Fruit fly (Drosophila melanogaster): ENCODE data around the gene Ype.

The Ype gene

DNA sequence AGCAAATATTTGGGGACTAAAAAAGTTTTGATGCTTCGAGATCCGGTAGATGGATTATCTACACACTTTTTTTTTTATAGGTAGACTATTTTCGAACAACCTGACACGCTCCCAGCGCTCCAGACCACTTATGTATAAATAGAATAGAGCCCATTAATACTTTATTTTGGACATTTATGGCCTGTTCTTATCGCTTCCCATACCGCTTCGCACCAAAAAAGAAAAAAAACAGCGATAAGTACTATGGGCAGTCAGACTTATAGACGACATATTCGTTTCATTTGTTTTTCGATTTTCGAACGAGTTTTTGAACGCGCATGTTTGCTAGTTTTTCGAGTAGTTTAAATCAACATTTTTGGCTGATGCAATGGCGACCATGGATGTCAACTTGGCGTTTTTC, 10.4 kb upstream of the Ype start:
- no peak for TF ChIP-seq h (optimal IDR thresholded peaks at IDR 0.05)
- TF ChIP-seq insv (optimal IDR thresholded peaks at IDR 0.05): no peak
- TF ChIP-seq Sin3A (optimal IDR thresholded peaks at IDR 0.05): no peak
- TF ChIP-seq Myc (optimal IDR thresholded peaks at IDR 0.05): no peak
- no peak for TF ChIP-seq ttk (optimal IDR thresholded peaks at IDR 0.05)
- no peak for TF ChIP-seq psq (optimal IDR thresholded peaks at IDR 0.05)

DNA sequence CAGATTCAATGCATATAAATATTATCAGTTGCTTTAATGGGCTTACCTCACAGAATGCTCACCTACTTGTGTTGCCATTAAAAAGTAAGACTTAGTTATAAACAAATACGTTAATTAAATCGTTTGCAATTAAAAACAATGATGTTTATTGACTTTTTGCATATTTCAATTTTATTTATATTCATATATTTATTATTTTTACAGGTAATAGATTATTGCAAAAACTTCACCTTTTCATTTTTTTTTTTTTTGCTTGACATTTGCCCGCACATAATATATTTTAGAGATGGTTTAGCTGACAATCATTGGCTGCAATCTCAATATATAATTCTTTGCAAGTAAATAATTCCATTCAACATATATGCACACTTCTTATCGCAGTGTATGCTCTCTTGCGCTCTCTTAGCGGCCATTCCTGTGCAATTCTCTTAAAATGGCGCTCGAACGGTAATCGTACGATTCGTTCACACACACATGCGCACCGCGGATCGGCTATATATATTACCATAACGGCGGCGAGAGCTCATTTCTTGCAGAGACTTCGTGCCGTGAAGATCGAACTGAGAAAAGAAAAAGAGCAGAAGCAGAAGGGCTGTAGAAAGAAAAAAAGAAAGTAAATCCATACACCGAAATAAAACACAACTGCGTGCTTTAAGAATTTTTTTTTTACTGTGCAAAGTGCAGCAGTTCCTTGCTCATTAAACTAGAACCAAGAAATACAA, 9.3 kb upstream of the Ype start, which contains the start of gene Bcat:
Bcat (plus strand) TSS at position 522 of the 722 bp plus-strand sequence.
- TF ChIP-seq ttk (optimal IDR thresholded peaks at IDR 0.05) (no peak), insv (optimal IDR thresholded peaks at IDR 0.05) (no peak), h (optimal IDR thresholded peaks at IDR 0.05) (no peak), Myc (optimal IDR thresholded peaks at IDR 0.05) (no peak), psq (optimal IDR thresholded peaks at IDR 0.05) (no peak), Sin3A (optimal IDR thresholded peaks at IDR 0.05) (no peak)

DNA sequence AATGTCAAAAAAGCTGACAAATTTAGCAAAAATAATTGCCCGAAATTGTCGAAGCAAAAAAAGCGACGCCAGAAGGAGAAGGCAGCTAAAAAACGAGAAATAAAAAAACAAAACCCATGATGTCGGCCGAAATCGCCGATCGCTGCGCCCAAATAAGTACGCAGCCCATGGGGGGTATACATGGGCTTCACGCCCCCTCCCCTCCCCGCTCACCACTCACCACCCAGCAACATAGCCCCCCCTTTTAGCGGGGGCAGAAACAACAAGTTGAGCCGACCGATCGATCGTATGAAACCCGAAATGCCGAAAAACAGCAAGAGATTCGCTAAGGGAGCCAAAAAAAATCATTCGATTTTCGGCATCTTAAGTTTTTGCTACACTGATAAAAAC, 8.8 kb upstream of the Ype start:
- TF ChIP-seq ttk (optimal IDR thresholded peaks at IDR 0.05) (no peak), h (optimal IDR thresholded peaks at IDR 0.05) (no peak), Sin3A (optimal IDR thresholded peaks at IDR 0.05) (no peak), psq (optimal IDR thresholded peaks at IDR 0.05) (no peak), Myc (optimal IDR thresholded peaks at IDR 0.05) (no peak), insv (optimal IDR thresholded peaks at IDR 0.05) (no peak)

DNA sequence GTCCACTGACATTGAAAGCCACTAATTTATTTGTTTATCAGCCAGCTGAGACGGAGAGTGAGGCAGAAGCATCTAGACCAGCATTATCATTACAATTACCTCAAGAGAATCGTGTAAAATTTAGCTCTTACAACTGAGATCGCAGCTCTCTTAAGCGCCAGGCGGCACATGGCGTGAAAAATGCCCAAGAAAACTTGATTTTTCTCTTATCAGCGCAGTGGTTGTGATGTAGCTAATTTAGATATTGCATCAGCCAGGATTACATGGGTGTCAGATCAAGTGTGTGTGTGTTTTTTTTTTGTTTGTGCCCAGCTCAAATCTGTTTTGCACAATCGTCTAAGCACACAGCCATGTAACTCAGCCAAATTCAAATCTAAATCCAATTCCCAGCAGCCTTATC, 7.8 kb upstream of the Ype start:
- no peak for TF ChIP-seq ttk (optimal IDR thresholded peaks at IDR 0.05)
- TF ChIP-seq Myc (optimal IDR thresholded peaks at IDR 0.05): no peak
- TF ChIP-seq psq (optimal IDR thresholded peaks at IDR 0.05): no peak
- no peak for TF ChIP-seq h (optimal IDR thresholded peaks at IDR 0.05)
- TF ChIP-seq Sin3A (optimal IDR thresholded peaks at IDR 0.05): no peak
- TF ChIP-seq insv (optimal IDR thresholded peaks at IDR 0.05): no peak

DNA sequence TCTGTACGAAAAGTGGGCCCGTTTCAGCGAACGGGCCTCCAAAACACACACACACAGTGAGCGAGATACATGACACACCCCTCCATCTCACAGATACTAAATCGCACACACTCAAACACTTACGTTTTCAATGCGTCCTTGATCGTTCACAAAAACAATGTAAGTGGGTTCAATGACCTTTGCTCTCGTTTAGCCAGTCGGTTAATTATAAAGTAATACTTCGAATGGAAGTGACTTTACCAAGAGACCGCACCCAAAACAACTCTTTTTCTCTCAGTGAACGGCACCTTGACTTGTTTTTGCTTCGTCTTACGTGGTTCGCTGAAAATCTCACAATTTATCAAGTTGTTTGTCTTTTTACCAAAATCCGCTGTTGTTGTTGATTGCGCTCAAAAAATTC, 7.1 kb upstream of the Ype start:
- TF ChIP-seq Myc (optimal IDR thresholded peaks at IDR 0.05): no peak
- TF ChIP-seq h (optimal IDR thresholded peaks at IDR 0.05): no peak
- no peak for TF ChIP-seq psq (optimal IDR thresholded peaks at IDR 0.05)
- TF ChIP-seq ttk (optimal IDR thresholded peaks at IDR 0.05): no peak

DNA sequence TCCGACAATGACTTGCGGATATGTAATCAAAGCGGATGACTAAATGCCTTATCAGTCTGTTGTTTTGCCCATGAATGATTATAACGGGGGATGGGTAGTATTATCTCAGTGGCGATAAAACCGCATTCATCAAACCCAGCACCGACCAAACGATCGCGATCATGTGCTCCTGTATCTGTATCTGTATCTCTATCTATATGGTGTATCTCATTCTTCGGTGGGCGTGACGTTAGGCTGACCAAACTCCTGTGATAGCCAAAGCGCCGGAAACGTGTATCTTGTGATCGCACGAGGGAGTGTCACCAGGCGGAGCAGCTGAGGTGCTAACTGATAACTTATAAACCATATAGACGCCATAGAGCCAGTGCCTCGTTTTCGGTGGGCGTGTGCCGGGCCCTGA, 5.5 kb upstream of the Ype start:
- TF ChIP-seq psq (optimal IDR thresholded peaks at IDR 0.05) (no peak), insv (optimal IDR thresholded peaks at IDR 0.05) (no peak), h (optimal IDR thresholded peaks at IDR 0.05) (no peak)

DNA sequence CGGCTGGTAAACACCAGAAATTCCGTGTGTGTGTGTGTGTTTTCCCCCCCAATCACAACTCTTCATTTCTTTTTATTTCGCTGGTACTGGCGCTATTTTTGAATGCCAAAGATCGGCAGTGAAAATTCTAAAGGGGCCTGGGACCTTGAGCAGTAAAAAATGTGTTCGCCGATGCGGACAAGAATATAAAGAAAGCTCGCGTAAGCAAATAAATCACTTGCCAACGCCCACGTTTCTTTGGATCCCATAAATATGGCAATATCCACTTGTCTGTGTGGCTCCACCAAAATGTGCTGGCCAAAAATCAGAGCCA, 4.8 kb upstream of the Ype start:
- TF ChIP-seq ttk (optimal IDR thresholded peaks at IDR 0.05) (no peak), psq (optimal IDR thresholded peaks at IDR 0.05) (no peak), h (optimal IDR thresholded peaks at IDR 0.05) (no peak), Sin3A (optimal IDR thresholded peaks at IDR 0.05) (no peak), insv (optimal IDR thresholded peaks at IDR 0.05) (no peak), Myc (optimal IDR thresholded peaks at IDR 0.05) (no peak)

DNA sequence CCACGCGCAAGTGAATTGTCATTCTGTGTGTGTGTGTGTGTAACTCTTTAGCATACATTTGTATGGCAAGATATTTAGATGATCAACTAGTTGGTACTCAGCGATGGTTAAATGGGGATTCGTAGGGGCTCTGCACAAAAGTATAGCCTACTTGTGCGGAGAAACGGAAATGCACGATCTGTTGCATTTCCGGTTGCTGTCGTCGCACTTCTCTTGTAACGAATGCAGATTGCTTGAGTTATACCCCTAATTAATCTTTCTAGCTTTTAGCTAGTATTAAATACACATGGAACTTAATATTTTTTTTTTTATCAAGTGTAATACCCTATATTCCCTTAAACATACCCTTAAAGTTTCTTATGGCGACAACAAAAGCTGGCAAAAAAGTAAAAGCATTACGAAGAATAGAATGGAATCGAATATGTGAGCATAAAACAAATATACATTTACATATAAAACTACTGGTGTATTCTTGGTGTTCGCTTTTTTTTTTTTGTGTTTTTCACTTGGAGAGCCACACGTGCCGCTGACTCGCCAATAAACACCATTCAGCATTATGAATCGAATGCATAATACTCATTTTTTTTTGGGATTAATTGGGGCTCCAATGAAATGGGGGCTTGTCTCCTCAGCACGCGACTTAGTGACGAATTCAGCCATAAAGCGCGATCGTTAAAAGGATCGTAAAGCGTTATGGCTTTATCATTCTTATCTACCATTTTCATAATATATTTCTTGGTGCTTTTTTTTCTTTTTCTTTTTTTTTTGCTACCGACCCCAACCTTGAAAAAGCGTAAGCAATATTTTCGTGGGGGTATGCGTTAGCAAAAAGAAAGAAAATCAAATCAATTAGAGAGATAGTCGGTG, 4.2 kb upstream of the Ype start:
- no peak for TF ChIP-seq Sin3A (optimal IDR thresholded peaks at IDR 0.05)
- TF ChIP-seq insv (optimal IDR thresholded peaks at IDR 0.05): no peak
- no peak for TF ChIP-seq h (optimal IDR thresholded peaks at IDR 0.05)
- TF ChIP-seq ttk (optimal IDR thresholded peaks at IDR 0.05): no peak
- TF ChIP-seq psq (optimal IDR thresholded peaks at IDR 0.05): no peak
- TF ChIP-seq Myc (optimal IDR thresholded peaks at IDR 0.05): no peak

DNA sequence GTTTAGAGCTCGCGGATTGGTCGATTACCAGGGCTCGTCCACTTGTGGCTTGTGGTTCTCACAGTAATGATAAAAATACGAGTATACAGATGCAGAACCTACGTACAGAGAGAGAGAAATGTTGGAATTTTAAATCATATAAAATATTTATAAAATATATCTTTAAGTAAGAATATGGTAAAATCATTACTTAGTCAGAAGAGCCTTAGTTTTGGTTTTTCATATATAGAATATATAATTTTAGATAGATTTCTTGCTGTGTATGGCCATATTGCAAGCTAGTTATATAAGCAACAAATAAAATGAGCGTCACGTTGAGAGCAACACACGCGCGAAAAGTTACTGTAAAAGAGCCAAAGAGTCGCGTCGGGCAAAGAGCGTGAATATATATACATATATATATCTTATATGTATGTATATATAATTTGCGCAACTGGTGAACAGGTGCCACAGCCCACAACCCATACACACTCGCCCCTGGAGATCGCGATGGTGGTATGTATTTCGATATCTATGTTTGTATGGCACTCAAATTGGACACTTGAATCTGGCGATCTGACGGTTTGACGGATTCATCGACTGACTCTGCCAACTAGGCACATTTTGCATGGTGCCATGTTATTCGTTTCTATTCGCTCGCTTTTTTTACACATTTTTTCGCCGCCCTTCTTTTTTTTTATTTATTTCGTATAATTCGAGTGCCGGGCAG, 3.4 kb upstream of the Ype start:
- no peak for TF ChIP-seq Sin3A (optimal IDR thresholded peaks at IDR 0.05)
- no peak for TF ChIP-seq psq (optimal IDR thresholded peaks at IDR 0.05)
- no peak for TF ChIP-seq insv (optimal IDR thresholded peaks at IDR 0.05)
- TF ChIP-seq Myc (optimal IDR thresholded peaks at IDR 0.05): no peak
- TF ChIP-seq h (optimal IDR thresholded peaks at IDR 0.05): no peak
- no peak for TF ChIP-seq ttk (optimal IDR thresholded peaks at IDR 0.05)

DNA sequence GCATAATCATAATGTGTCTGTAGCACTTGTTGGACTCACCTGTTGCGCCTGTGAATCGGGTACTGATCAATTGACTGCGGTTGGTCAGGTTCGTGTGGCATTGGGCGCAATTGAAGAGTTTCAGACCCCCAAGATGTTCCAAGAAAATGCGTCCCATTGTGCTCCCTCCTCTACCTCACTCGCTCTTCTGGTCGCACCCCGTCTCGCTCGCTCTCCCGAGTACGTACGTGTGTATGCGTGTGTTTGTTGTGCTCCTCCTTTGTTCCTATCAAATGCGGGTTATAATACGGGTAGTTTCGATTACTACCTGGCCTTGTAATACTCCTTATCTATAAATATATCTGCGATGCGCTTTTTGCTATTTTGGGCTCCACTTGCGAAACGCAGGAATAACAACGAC, 441 bp downstream of the Ype start:
- TF ChIP-seq Sin3A (optimal IDR thresholded peaks at IDR 0.05) (no peak), insv (optimal IDR thresholded peaks at IDR 0.05) (no peak), psq (optimal IDR thresholded peaks at IDR 0.05) (no peak), h (optimal IDR thresholded peaks at IDR 0.05) (no peak), ttk (optimal IDR thresholded peaks at IDR 0.05) (no peak), Myc (optimal IDR thresholded peaks at IDR 0.05) (no peak)

DNA sequence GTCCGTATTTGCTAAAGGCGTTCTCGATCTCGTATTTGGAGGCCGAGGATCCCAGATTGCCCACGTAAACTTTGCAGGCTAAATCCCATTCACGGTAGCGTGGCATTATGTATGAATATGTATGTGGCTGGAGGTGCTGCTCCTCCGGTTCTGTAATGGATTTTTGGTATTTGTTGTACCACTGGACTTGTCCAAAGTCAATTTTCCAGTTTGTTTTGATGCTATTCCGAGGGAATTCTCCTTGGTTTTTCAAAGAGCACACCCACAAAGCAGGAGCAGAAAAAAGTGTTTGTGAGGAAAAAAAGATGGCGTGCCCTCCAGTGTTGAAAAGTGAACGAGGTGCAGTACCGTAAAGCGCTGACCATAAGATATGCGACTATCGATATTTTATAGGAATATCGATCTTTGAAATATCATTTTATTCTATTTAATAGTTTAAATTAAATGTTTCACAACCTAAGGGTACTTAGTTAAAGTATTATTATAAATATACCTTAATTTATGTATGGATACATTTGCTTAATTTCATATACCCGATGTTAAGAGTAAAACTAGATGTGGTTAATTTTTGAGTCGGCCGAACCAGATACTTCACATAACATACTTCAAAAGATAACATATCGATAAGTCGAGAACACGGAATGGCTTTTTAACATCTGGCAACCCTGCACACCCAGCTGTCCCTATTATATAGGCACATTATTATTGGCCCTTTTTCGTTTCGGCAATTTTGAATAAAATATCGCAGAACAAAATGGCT, 2.5 kb downstream of the Ype start, which contains the start of the genes Rbp1-like and Tim9a:
Rbp1-like (minus strand) TSS at position 295 of the 760 bp plus-strand sequence.
Tim9a (plus strand) TSS at position 628 of the 760 bp plus-strand sequence.
- no peak for TF ChIP-seq ttk (optimal IDR thresholded peaks at IDR 0.05)

DNA sequence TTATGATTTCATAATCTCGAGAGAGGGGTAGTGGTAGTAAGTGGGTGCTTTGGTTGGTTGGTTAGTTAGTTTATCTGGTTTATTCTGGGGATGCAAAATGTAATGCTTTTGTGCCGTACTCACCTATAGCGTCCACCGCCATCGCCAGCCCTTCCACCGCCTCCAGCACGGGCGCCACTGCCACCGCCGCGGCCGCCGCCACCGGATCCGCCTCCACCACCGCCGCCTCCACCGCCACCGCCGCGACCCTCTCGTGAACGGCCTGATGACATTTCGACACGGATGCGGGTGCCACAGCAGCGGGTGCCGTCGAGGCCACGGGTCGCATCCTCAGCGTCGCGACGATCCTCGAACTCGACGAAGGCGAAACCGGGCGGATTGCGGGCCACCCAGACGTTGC, 3.0 kb downstream of the Ype start:
- TF ChIP-seq psq (optimal IDR thresholded peaks at IDR 0.05) (no peak), Myc (optimal IDR thresholded peaks at IDR 0.05) (no peak), h (optimal IDR thresholded peaks at IDR 0.05) (no peak), ttk (optimal IDR thresholded peaks at IDR 0.05) (no peak)
